Worm (Caenorhabditis elegans) whole organism, L2 larva: ENCODE data around the gene inf-1.

Source experiments
- ama-1 ChIP-seq: fragments of 150-350 bp; optimal IDR thresholded peaks from 2 replicates; lab custom pipeline; 2018; ENCODE audit warnings: inconsistent platforms
- nhr-237 ChIP-seq: fragments of 150-350 bp; optimal IDR thresholded peaks from 2 replicates; lab custom pipeline; 2014; ENCODE audit warnings: missing biosample characterization, missing genetic modification characterization

- no peak for TF ChIP-seq nhr-237 (tag; lab: Kevin White, UChicago)
- TF ChIP-seq ama-1, result no peak
These were observed 38.7 kb downstream of the inf-1 start for ce11 chrIII:6968655-6969054.
